Fruit fly (Drosophila melanogaster) whole organism, embryonic: ENCODE data around the gene CG7296.
A peak's percentile ranks its signal among the peaks of the same experiment; 100 is the strongest.

Experiments used
- ATbp ChIP-seq: fragments of 200-800 bp; sonication (Bioruptor generic); optimal IDR thresholded peaks from 2 replicates; lab custom pipeline; 2017; ENCODE audit warnings: missing biosample characterization, mild to moderate bottlenecking, missing genetic modification characterization, missing genetic modification reagents
- Asciz ChIP-seq: fragments of 200-800 bp; sonication (Bioruptor generic); optimal IDR thresholded peaks from 2 replicates; lab custom pipeline; 2017; ENCODE audit warnings: missing biosample characterization, mild to moderate bottlenecking, missing genetic modification characterization, missing genetic modification reagents
- BEAF-32 ChIP-seq: fragments of 200-800 bp; sonication (Bioruptor generic); optimal IDR thresholded peaks from 3 replicates; lab custom pipeline; 2017; ENCODE audit warnings: missing biosample characterization, missing genetic modification characterization, mild to moderate bottlenecking, moderate library complexity, missing genetic modification reagents
- Blimp-1 ChIP-seq: fragments of 200-800 bp; sonication (Bioruptor generic); optimal IDR thresholded peaks from 3 replicates; lab custom pipeline; 2018; ENCODE audit warnings: missing biosample characterization, missing genetic modification characterization, mild to moderate bottlenecking, moderate library complexity, missing genetic modification reagents
- CG12155 ChIP-seq: fragments of 200-800 bp; sonication (Bioruptor generic); optimal IDR thresholded peaks from 3 replicates; lab custom pipeline; 2016; ENCODE audit warnings: missing biosample characterization, missing genetic modification characterization
- CG14014 ChIP-seq: fragments of 200-800 bp; sonication (Bioruptor generic); IDR thresholded peaks from 2 replicates; pipeline ENCODE4 v1.3.6; 2022; ENCODE audit warnings: missing biosample characterization, missing genetic modification characterization
- CG14050 ChIP-seq: fragments of 200-800 bp; sonication (Bioruptor generic); IDR thresholded peaks from 3 replicates; pipeline ENCODE4 v1.3.6; 2022; ENCODE audit warnings: missing biosample characterization, missing genetic modification characterization
- CG15073 ChIP-seq: fragments of 200-800 bp; sonication (Bioruptor generic); optimal IDR thresholded peaks from 2 replicates; lab custom pipeline; 2016; ENCODE audit warnings: missing biosample characterization, missing genetic modification characterization
- CG15514 ChIP-seq: fragments of 200-800 bp; sonication (Bioruptor generic); optimal IDR thresholded peaks from 3 replicates; lab custom pipeline; 2017; ENCODE audit warnings: missing biosample characterization, missing genetic modification characterization, mild to moderate bottlenecking, moderate library complexity, missing genetic modification reagents
- CG16813 ChIP-seq: fragments of 200-800 bp; sonication (Bioruptor generic); IDR thresholded peaks from 3 replicates; pipeline ENCODE4 v1.3.6; 2022; ENCODE audit warnings: missing biosample characterization, missing genetic modification characterization; ENCODE audit not compliant: partially characterized antibody
- CG17359 ChIP-seq: fragments of 200-800 bp; sonication (Bioruptor generic); optimal IDR thresholded peaks from 3 replicates; lab custom pipeline; 2018; ENCODE audit warnings: missing biosample characterization, mild to moderate bottlenecking, missing genetic modification characterization, moderate library complexity
- CG1792 ChIP-seq: fragments of 200-800 bp; sonication (Bioruptor generic); optimal IDR thresholded peaks from 2 replicates; lab custom pipeline; 2016; ENCODE audit warnings: missing biosample characterization, missing genetic modification characterization
- CG2120 ChIP-seq: fragments of 200-800 bp; sonication (Bioruptor generic); optimal IDR thresholded peaks from 3 replicates; lab custom pipeline; 2016; ENCODE audit warnings: missing biosample characterization, missing genetic modification characterization
- CG3847 ChIP-seq: fragments of 200-800 bp; sonication (Bioruptor generic); IDR thresholded peaks from 2 replicates; pipeline ENCODE4 v1.3.6; 2022; ENCODE audit warnings: missing biosample characterization, missing genetic modification characterization
- CG6854 ChIP-seq: fragments of 200-800 bp; sonication (Bioruptor generic); optimal IDR thresholded peaks from 3 replicates; lab custom pipeline; 2017; ENCODE audit warnings: missing biosample characterization, mild to moderate bottlenecking, missing genetic modification characterization
- CG9817 ChIP-seq: fragments of 200-800 bp; sonication (Bioruptor generic); optimal IDR thresholded peaks from 2 replicates; lab custom pipeline; 2018; ENCODE audit warnings: missing biosample characterization, mild to moderate bottlenecking, missing genetic modification characterization, moderate library complexity
- Camta ChIP-seq: fragments of 200-800 bp; sonication (Bioruptor generic); optimal IDR thresholded peaks from 2 replicates; lab custom pipeline; 2016; ENCODE audit warnings: missing biosample characterization, missing genetic modification characterization
- CoRest ChIP-seq: fragments of 200-800 bp; sonication (Bioruptor generic); optimal IDR thresholded peaks from 3 replicates; lab custom pipeline; 2018; ENCODE audit warnings: missing biosample characterization, mild to moderate bottlenecking, missing genetic modification characterization, moderate library complexity
- Drgx ChIP-seq: fragments of 200-800 bp; sonication (Bioruptor generic); IDR thresholded peaks from 2 replicates; pipeline ENCODE4 v1.3.6; 2022; ENCODE audit warnings: missing biosample characterization, missing genetic modification characterization
- Fer3 ChIP-seq: fragments of 200-800 bp; sonication (Bioruptor generic); optimal IDR thresholded peaks from 2 replicates; lab custom pipeline; 2018; ENCODE audit warnings: missing biosample characterization, mild to moderate bottlenecking, missing genetic modification characterization, moderate library complexity
- H2.0 ChIP-seq: fragments of 200-800 bp; sonication (Bioruptor generic); IDR thresholded peaks from 2 replicates; pipeline ENCODE4 v1.3.6; 2022; ENCODE audit warnings: missing biosample characterization, missing genetic modification characterization
- Hmr ChIP-seq: fragments of 200-800 bp; sonication (Bioruptor generic); optimal IDR thresholded peaks from 3 replicates; lab custom pipeline; 2017; ENCODE audit warnings: mild to moderate bottlenecking, missing biosample characterization, missing genetic modification reagents, missing genetic modification characterization
- Hr51 ChIP-seq, 2 experiments: fragments of 200-800 bp; sonication (Bioruptor generic); optimal IDR thresholded peaks; 2 replicates in 1 of 2; 3 replicates in 1 of 2; lab custom pipeline; 2016 to 2018; ENCODE audit warnings: missing biosample characterization in 2 of 2, missing genetic modification characterization in 2 of 2, mild to moderate bottlenecking in 1 of 2, moderate library complexity in 1 of 2
- Jarid2 ChIP-seq: fragments of 200-800 bp; sonication (Bioruptor generic); optimal IDR thresholded peaks from 3 replicates; lab custom pipeline; 2017; ENCODE audit warnings: mild to moderate bottlenecking, missing biosample characterization, missing genetic modification reagents, missing genetic modification characterization
- Lpt ChIP-seq: fragments of >200 bp; optimal IDR thresholded peaks from 2 replicates; lab custom pipeline; 2018; ENCODE audit warnings: missing biosample characterization, missing genetic modification characterization
- Med ChIP-seq: fragments of 200-800 bp; sonication (Bioruptor generic); peaks from one replicate; lab custom pipeline; 2016; ENCODE audit warnings: missing biosample characterization, missing genetic modification characterization, mild to moderate bottlenecking, inconsistent platforms, moderate library complexity
- NFAT ChIP-seq: fragments of 200-800 bp; sonication (Bioruptor generic); IDR thresholded peaks from 2 replicates; pipeline ENCODE4 v1.3.6; 2022; ENCODE audit warnings: missing biosample characterization, missing genetic modification characterization
- Ptx1 ChIP-seq: fragments of 200-800 bp; sonication (Bioruptor generic); IDR thresholded peaks from 2 replicates; pipeline ENCODE4 v1.3.6; 2022; ENCODE audit warnings: missing biosample characterization, missing genetic modification characterization
- Sox102F ChIP-seq: fragments of 200-800 bp; sonication (Bioruptor generic); optimal IDR thresholded peaks from 2 replicates; lab custom pipeline; 2018; ENCODE audit warnings: missing biosample characterization, mild to moderate bottlenecking, missing genetic modification characterization, moderate library complexity
- Taf1 ChIP-seq: fragments of 200-800 bp; sonication (Bioruptor generic); IDR thresholded peaks from 2 replicates; pipeline ENCODE4 v1.3.6; 2022; ENCODE audit warnings: missing biosample characterization, missing genetic modification characterization
- ato ChIP-seq: fragments of 200-800 bp; sonication (Bioruptor generic); IDR thresholded peaks from 2 replicates; pipeline ENCODE4 v1.3.6; 2022; ENCODE audit warnings: missing biosample characterization, missing genetic modification characterization; ENCODE audit not compliant: partially characterized antibody
- bbx ChIP-seq: fragments of 200-800 bp; sonication (Bioruptor generic); IDR thresholded peaks from 2 replicates; pipeline ENCODE4 v1.3.6; 2022; ENCODE audit warnings: missing biosample characterization, missing genetic modification characterization; ENCODE audit not compliant: partially characterized antibody
- bcd ChIP-seq: fragments of 200-800 bp; sonication (Bioruptor generic); optimal IDR thresholded peaks from 2 replicates; lab custom pipeline; 2017; ENCODE audit warnings: missing biosample characterization, mild to moderate bottlenecking, missing genetic modification characterization
- cwo ChIP-seq: fragments of 200-800 bp; sonication (Bioruptor generic); optimal IDR thresholded peaks from 3 replicates; lab custom pipeline; 2017; ENCODE audit warnings: missing biosample characterization, missing genetic modification characterization, mild to moderate bottlenecking, moderate library complexity, missing genetic modification reagents
- dmrt99B ChIP-seq: fragments of 200-800 bp; sonication (Bioruptor generic); optimal IDR thresholded peaks from 2 replicates; lab custom pipeline; 2018; ENCODE audit warnings: missing biosample characterization, mild to moderate bottlenecking, missing genetic modification characterization, moderate library complexity
- grau ChIP-seq: fragments of 200-800 bp; optimal IDR thresholded peaks from 3 replicates; lab custom pipeline; 2019; ENCODE audit warnings: missing biosample characterization, mild to moderate bottlenecking, missing genetic modification characterization, moderate library complexity
- hth ChIP-seq: fragments of >200 bp; optimal IDR thresholded peaks from 2 replicates; lab custom pipeline; 2017; ENCODE audit warnings: inconsistent platforms
- odd ChIP-seq: fragments of 200-800 bp; sonication (Bioruptor generic); optimal IDR thresholded peaks from 2 replicates; lab custom pipeline; 2017; ENCODE audit warnings: missing biosample characterization, mild to moderate bottlenecking, missing genetic modification characterization
- org-1 ChIP-seq: fragments of 200-800 bp; sonication (Bioruptor generic); optimal IDR thresholded peaks from 2 replicates; lab custom pipeline; 2017; ENCODE audit warnings: missing biosample characterization, missing genetic modification characterization
- pan ChIP-seq, 4 experiments: fragments of >200 bp in 3 of 4; fragments of 200-800 bp in 1 of 4; sonication (Bioruptor generic) in 1 of 4; optimal IDR thresholded peaks in 3 of 4; IDR thresholded peaks in 1 of 4; 2 replicates each; pipeline versions ENCODE4 v1.3.6 to Lab custom; 2017 to 2022; ENCODE audit warnings: missing biosample characterization in 2 of 4, missing genetic modification characterization in 2 of 4, mixed read lengths in 1 of 4
- peb ChIP-seq: fragments of 200-800 bp; sonication (Bioruptor generic); IDR thresholded peaks from 2 replicates; pipeline ENCODE4 v1.3.6; 2022; ENCODE audit warnings: missing biosample characterization, missing genetic modification characterization
- schlank ChIP-seq: fragments of 200-800 bp; sonication (Bioruptor generic); optimal IDR thresholded peaks from 2 replicates; lab custom pipeline; 2018; ENCODE audit warnings: missing biosample characterization, mild to moderate bottlenecking, missing genetic modification characterization
- sd ChIP-seq: fragments of 200-800 bp; sonication (Bioruptor generic); optimal IDR thresholded peaks from 3 replicates; lab custom pipeline; 2018; ENCODE audit warnings: missing biosample characterization, mild to moderate bottlenecking, missing genetic modification characterization, moderate library complexity
- seq ChIP-seq: fragments of 200-800 bp; sonication (Bioruptor generic); IDR thresholded peaks from 2 replicates; pipeline ENCODE4 v1.3.6; 2022; ENCODE audit warnings: missing biosample characterization, missing genetic modification characterization
- tio ChIP-seq: fragments of 200-800 bp; sonication (Bioruptor generic); optimal IDR thresholded peaks from 2 replicates; lab custom pipeline; 2017; ENCODE audit warnings: missing biosample characterization, missing genetic modification characterization, inconsistent platforms
- tx ChIP-seq: fragments of 200-800 bp; sonication (Bioruptor generic); optimal IDR thresholded peaks from 2 replicates; lab custom pipeline; 2016; ENCODE audit warnings: missing biosample characterization, missing genetic modification characterization
- z ChIP-seq: fragments of 200-800 bp; sonication (Bioruptor generic); IDR thresholded peaks from 3 replicates; pipeline ENCODE4 v1.3.6; 2022; ENCODE audit warnings: missing biosample characterization, missing genetic modification characterization

The CG7296 gene

dm6 chr2L:10676933-10677714 lies 9.7 kb downstream of the CG7296 start, which contains the start of gene CG17104:
TSS of gene CG17104 (plus strand) at chr2L:10677198.
- TF ChIP-seq dmrt99B (tag; lab: Kevin White, UChicago) (peak; percentile 61), Hmr (peak; percentile 31), CG14050 (GFP tag; lab: Robert Waterston, UW) (peak; percentile 31; the same call in 1 of the 3 replicates), Med (GFP tag; lab: Kevin White, UChicago) (peak; percentile 65), bbx (GFP tag; lab: Robert Waterston, UW) (no peak), CG2120 (GFP tag; lab: Kevin White, UChicago) (peak; percentile 62), Taf1 (peak; percentile 33; the same call in 1 of the 2 replicates), sd (tag; lab: Kevin White, UChicago) (peak; percentile 35), Fer3 (peak; percentile 16), ATbp (GFP tag; lab: Kevin White, UChicago) (peak; percentile 26), z (GFP tag; lab: Robert Waterston, UW) (no peak), CG12155 (GFP tag; lab: Kevin White, UChicago) (peak; percentile 5), Sox102F (peak; percentile 55), CG1792 (GFP tag; lab: Kevin White, UChicago) (no peak), Asciz (GFP tag; lab: Kevin White, UChicago) (peak; percentile 17), pan (optimal IDR thresholded peaks at IDR 0.05; lab: Kevin White, UChicago) (no peak), pan (GFP tag; optimal IDR thresholded peaks at IDR 0.05 in 1 of 2, IDR thresholded peaks at IDR 0.05 in 1 of 2) (peak in 1 of 2 experiments; percentile 32), hth (lab: Kevin White, UChicago) (no peak), CoRest (tag; lab: Kevin White, UChicago) (peak; percentile 44), CG16813 (GFP tag; lab: Robert Waterston, UW) (no peak), Lpt (GFP tag; lab: Kevin White, UChicago) (no peak), H2.0 (GFP tag; lab: Robert Waterston, UW) (0 out of 2 replicates have a peak, but pooled peaks have one; percentile 14), tio (no peak), Ptx1 (peak; percentile 36; the same call in 1 of the 2 replicates), NFAT (GFP tag; lab: Robert Waterston, UW) (peak; percentile 15; the same call in 1 of the 2 replicates), CG17359 (tag; lab: Kevin White, UChicago) (peak; percentile 1), ato (no peak), Camta (no peak), tx (GFP tag; lab: Kevin White, UChicago) (peak; percentile 29), CG3847 (GFP tag; lab: Robert Waterston, UW) (0 out of 2 replicates have a peak, but pooled peaks have one; percentile 21), CG14014 (GFP tag; lab: Robert Waterston, UW) (0 out of 2 replicates have a peak, but pooled peaks have one; percentile 8), CG9817 (tag; lab: Kevin White, UChicago) (peak; percentile 5), Blimp-1 (peak; percentile 64), CG6854 (GFP tag; lab: Kevin White, UChicago) (no peak), odd (GFP tag; lab: Kevin White, UChicago) (peak; percentile 7), BEAF-32 (GFP tag; lab: Kevin White, UChicago) (no peak), peb (GFP tag; lab: Robert Waterston, UW) (no peak), cwo (peak; percentile 7), CG15073 (no peak), org-1 (no peak), Drgx (GFP tag; lab: Robert Waterston, UW) (peak; percentile 66; the same call in 1 of the 2 replicates), seq (no peak), grau (tag; lab: Kevin White, UChicago) (peak; percentile 56), bcd (GFP tag; lab: Kevin White, UChicago) (peak; percentile 4), CG15514 (GFP tag; lab: Kevin White, UChicago) (peak; percentile 60), Jarid2 (GFP tag; lab: Kevin White, UChicago) (peak; percentile 7), schlank (tag; lab: Kevin White, UChicago) (no peak), Hr51 (GFP tag; optimal IDR thresholded peaks at IDR 0.05; lab: Kevin White, UChicago) (peak in 1 of 2 experiments; percentile 51)
